Fruit fly (Drosophila melanogaster) whole organism, prepupa: Measurements from ENCODE around the gene CG5715.

Experiments
- CG31627 ChIP-seq: fragments of 200-800 bp; sonication (Bioruptor generic); optimal IDR thresholded peaks from 3 replicates; lab custom pipeline; 2016; ENCODE audit warnings: missing biosample characterization, missing genetic modification characterization
- CG7368 ChIP-seq: fragments of 200-800 bp; sonication (Bioruptor generic); optimal IDR thresholded peaks from 3 replicates; lab custom pipeline; 2016; ENCODE audit warnings: missing biosample characterization, missing genetic modification characterization
- Hr39 ChIP-seq: fragments of 200-800 bp; sonication (Bioruptor generic); optimal IDR thresholded peaks from 2 replicates; lab custom pipeline; 2016; ENCODE audit warnings: missing biosample characterization, missing genetic modification characterization
- Hr4 ChIP-seq: fragments of 200-800 bp; sonication (Bioruptor generic); optimal IDR thresholded peaks from 3 replicates; lab custom pipeline; 2016; ENCODE audit warnings: missing biosample characterization, missing genetic modification characterization
- Lpt ChIP-seq: fragments of 200-800 bp; sonication (Bioruptor generic); optimal IDR thresholded peaks from 3 replicates; lab custom pipeline; 2016; ENCODE audit warnings: missing biosample characterization, missing genetic modification characterization
- OdsH ChIP-seq: fragments of 200-800 bp; sonication (Bioruptor generic); optimal IDR thresholded peaks from 3 replicates; lab custom pipeline; 2016; ENCODE audit warnings: missing biosample characterization, missing genetic modification characterization
- Smox ChIP-seq: fragments of 200-800 bp; sonication (Bioruptor generic); optimal IDR thresholded peaks from 3 replicates; lab custom pipeline; 2016; ENCODE audit warnings: missing biosample characterization, missing genetic modification characterization
- Sox102F ChIP-seq: fragments of 200-800 bp; sonication (Bioruptor generic); optimal IDR thresholded peaks from 2 replicates; lab custom pipeline; 2016; ENCODE audit warnings: missing biosample characterization, mild to moderate bottlenecking, missing genetic modification characterization
- Sox15 ChIP-seq: fragments of 200-800 bp; sonication (Bioruptor generic); optimal IDR thresholded peaks from 3 replicates; lab custom pipeline; 2016; ENCODE audit warnings: missing biosample characterization, missing genetic modification characterization
- acj6 ChIP-seq: fragments of 200-800 bp; sonication (Bioruptor generic); optimal IDR thresholded peaks from 3 replicates; lab custom pipeline; 2016; ENCODE audit warnings: missing biosample characterization, missing genetic modification characterization
- dac ChIP-seq: fragments of 200-800 bp; sonication (Bioruptor generic); optimal IDR thresholded peaks from 2 replicates; lab custom pipeline; 2017; ENCODE audit warnings: missing biosample characterization, mild to moderate bottlenecking, missing genetic modification characterization
- dsx ChIP-seq: fragments of 200-800 bp; optimal IDR thresholded peaks from 3 replicates; lab custom pipeline; 2019; ENCODE audit warnings: missing biosample characterization, mild to moderate bottlenecking, missing genetic modification characterization, moderate library complexity; ENCODE audit not compliant: poor library complexity, severe bottlenecking
- lz ChIP-seq: fragments of 200-800 bp; sonication (Bioruptor generic); optimal IDR thresholded peaks from 3 replicates; lab custom pipeline; 2016; ENCODE audit warnings: missing biosample characterization, missing genetic modification characterization
- vri ChIP-seq: fragments of 200-800 bp; sonication (Bioruptor generic); optimal IDR thresholded peaks from 3 replicates; lab custom pipeline; 2016; ENCODE audit warnings: missing biosample characterization, mild to moderate bottlenecking, missing genetic modification characterization

DNA sequence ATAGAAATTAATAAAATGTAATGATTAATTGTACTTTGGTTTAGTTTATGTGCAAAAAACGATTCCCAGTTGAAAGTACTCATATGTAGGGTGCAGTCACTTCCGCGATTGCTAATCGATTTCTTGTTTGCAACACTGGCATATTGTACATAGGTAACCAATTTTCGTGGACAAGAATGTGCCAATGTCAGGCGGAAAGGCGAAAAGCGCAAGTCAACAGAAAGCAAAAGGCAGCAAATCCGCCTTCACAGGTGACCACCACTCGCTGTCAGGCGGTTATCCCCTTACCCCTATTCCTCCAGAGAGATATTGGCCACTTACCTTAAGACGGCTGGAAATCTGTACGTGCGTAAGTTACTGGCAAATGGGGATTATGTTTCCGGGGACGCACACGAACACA is 23.6 kb downstream of the CG5715 start:
- TF ChIP-seq Lpt (GFP tag; lab: Kevin White, UChicago) (no peak), Smox (no peak), Hr39 (GFP tag; lab: Kevin White, UChicago) (no peak), OdsH (GFP tag; lab: Kevin White, UChicago) (no peak), Sox102F (GFP tag; lab: Kevin White, UChicago) (no peak), Sox15 (no peak), CG31627 (no peak), dac (GFP tag; lab: Kevin White, UChicago) (no peak), CG7368 (no peak), vri (GFP tag; lab: Kevin White, UChicago) (no peak), dsx (no peak), lz (GFP tag; lab: Kevin White, UChicago) (no peak), acj6 (no peak), Hr4 (GFP tag; lab: Kevin White, UChicago) (no peak)
